Worm (Caenorhabditis elegans) whole organism, L1 larva: ENCODE data around the gene nhr-90.
A peak's percentile ranks its signal among the peaks of the same experiment; 100 is the strongest.

Source experiments
- C16A3.4 ChIP-seq: fragments of 150-350 bp; optimal IDR thresholded peaks from 2 replicates; lab custom pipeline; 2014; ENCODE audit warnings: missing biosample characterization, missing genetic modification characterization
- C34B4.2 ChIP-seq: sonication (generic microtip); optimal IDR thresholded peaks from 2 replicates; lab custom pipeline; 2017; ENCODE audit warnings: mild to moderate bottlenecking, missing genetic modification characterization, missing compliant biosample characterization
- F16B12.6 ChIP-seq: fragments of 150-350 bp; optimal IDR thresholded peaks from 2 replicates; lab custom pipeline; 2014; ENCODE audit warnings: missing biosample characterization, missing genetic modification characterization
- aha-1 ChIP-seq: fragments of 150-350 bp; optimal IDR thresholded peaks from 2 replicates; lab custom pipeline; 2014; ENCODE audit warnings: missing biosample characterization, missing genetic modification characterization
- ama-1 ChIP-seq: fragments of 150-350 bp; optimal IDR thresholded peaks from 2 replicates; lab custom pipeline; 2014
- blmp-1 ChIP-seq: fragments of 150-350 bp; optimal IDR thresholded peaks from 2 replicates; lab custom pipeline; 2014; ENCODE audit warnings: missing biosample characterization, missing genetic modification characterization
- ceh-63 ChIP-seq: fragments of 200-800 bp; sonication (Bioruptor generic); optimal IDR thresholded peaks from 2 replicates; lab custom pipeline; 2018; ENCODE audit warnings: mild to moderate bottlenecking, missing genetic modification characterization, missing compliant biosample characterization
- ceh-90 ChIP-seq: sonication (generic microtip); optimal IDR thresholded peaks from 2 replicates; lab custom pipeline; 2016; ENCODE audit warnings: missing genetic modification characterization, missing compliant biosample characterization
- dpl-1 ChIP-seq, 3 experiments: fragments of 150-350 bp in 2 of 3; sonication (generic microtip) in 1 of 3; optimal IDR thresholded peaks; 2 replicates each; lab custom pipeline; 2014 to 2017; ENCODE audit warnings: missing biosample characterization in 3 of 3, missing genetic modification characterization in 3 of 3, missing genetic modification reagents in 3 of 3
- dsc-1 ChIP-seq: sonication (generic microtip); optimal IDR thresholded peaks from 2 replicates; lab custom pipeline; 2016; ENCODE audit warnings: mild to moderate bottlenecking, missing genetic modification characterization, missing compliant biosample characterization
- elt-2 ChIP-seq: sonication (generic microtip); optimal IDR thresholded peaks from 2 replicates; lab custom pipeline; 2016; ENCODE audit warnings: missing genetic modification characterization, mild to moderate bottlenecking, inconsistent platforms, missing compliant biosample characterization, missing genetic modification reagents
- elt-3 ChIP-seq, 6 experiments: fragments of 150-350 bp in 1 of 6; sonication (generic microtip); optimal IDR thresholded peaks; 2 replicates each; lab custom pipeline; 2017 to 2018; ENCODE audit warnings: missing biosample characterization in 6 of 6, missing genetic modification characterization in 6 of 6, inconsistent platforms in 1 of 6
- ets-5 ChIP-seq: fragments of 200-800 bp; sonication (Bioruptor generic); IDR thresholded peaks from 2 replicates; pipeline ENCODE4 v1.3.6; 2022; ENCODE audit warnings: missing genetic modification characterization, missing compliant biosample characterization
- fkh-4 ChIP-seq: sonication (generic microtip); optimal IDR thresholded peaks from 2 replicates; lab custom pipeline; 2016; ENCODE audit warnings: missing compliant biosample characterization, missing genetic modification characterization, borderline replicate concordance
- isw-1 ChIP-seq: fragments of 200-800 bp; sonication (Bioruptor generic); IDR thresholded peaks from 2 replicates; pipeline ENCODE4 v1.3.6; 2022; ENCODE audit warnings: missing genetic modification characterization, missing compliant biosample characterization
- jun-1 ChIP-seq: fragments of 150-350 bp; optimal IDR thresholded peaks from 2 replicates; lab custom pipeline; 2014; ENCODE audit warnings: missing biosample characterization, missing genetic modification reagents, missing genetic modification characterization
- lin-13 ChIP-seq: fragments of 150-350 bp; optimal IDR thresholded peaks from 2 replicates; lab custom pipeline; 2014; ENCODE audit warnings: missing biosample characterization, missing genetic modification reagents, missing genetic modification characterization
- lin-14 ChIP-seq: fragments of 200-800 bp; sonication (Bioruptor generic); optimal IDR thresholded peaks from 2 replicates; lab custom pipeline; 2018; ENCODE audit warnings: mild to moderate bottlenecking, missing genetic modification characterization, moderate library complexity, missing compliant biosample characterization
- lin-35 ChIP-seq, 2 experiments: fragments of 150-350 bp; optimal IDR thresholded peaks; 2 replicates each; lab custom pipeline; 2014; ENCODE audit warnings: missing biosample characterization in 2 of 2, missing genetic modification characterization in 2 of 2, missing genetic modification reagents in 2 of 2
- lir-3 ChIP-seq: sonication (generic microtip); optimal IDR thresholded peaks from 2 replicates; lab custom pipeline; 2016; ENCODE audit warnings: mild to moderate bottlenecking, missing genetic modification characterization, moderate library complexity, missing compliant biosample characterization; ENCODE audit not compliant: poor library complexity
- lsy-2 ChIP-seq, 2 experiments: fragments of 150-350 bp; optimal IDR thresholded peaks; 2 replicates each; lab custom pipeline; 2014; ENCODE audit warnings: missing biosample characterization in 2 of 2, missing genetic modification characterization in 2 of 2
- mdl-1 ChIP-seq, 2 experiments: fragments of 150-350 bp; optimal IDR thresholded peaks; 2 replicates each; lab custom pipeline; 2014 to 2017; ENCODE audit warnings: missing biosample characterization in 2 of 2, missing genetic modification characterization in 2 of 2, inconsistent platforms in 1 of 2
- nhr-12 ChIP-seq: sonication (generic microtip); optimal IDR thresholded peaks from 2 replicates; lab custom pipeline; 2017; ENCODE audit warnings: missing biosample characterization, missing genetic modification characterization
- nhr-20 ChIP-seq: sonication (generic microtip); optimal IDR thresholded peaks from 2 replicates; lab custom pipeline; 2016; ENCODE audit warnings: mild to moderate bottlenecking, missing genetic modification characterization, missing compliant biosample characterization
- nhr-237 ChIP-seq: fragments of 150-350 bp; optimal IDR thresholded peaks from 2 replicates; lab custom pipeline; 2014; ENCODE audit warnings: missing biosample characterization, missing genetic modification characterization
- nhr-71 ChIP-seq: sonication (generic microtip); optimal IDR thresholded peaks from 2 replicates; lab custom pipeline; 2016; ENCODE audit warnings: mild to moderate bottlenecking, missing genetic modification characterization, moderate library complexity, missing compliant biosample characterization
- nhr-76 ChIP-seq: sonication (generic microtip); optimal IDR thresholded peaks from 2 replicates; lab custom pipeline; 2017; ENCODE audit warnings: missing biosample characterization, missing genetic modification characterization
- nhr-77 ChIP-seq: fragments of 150-350 bp; optimal IDR thresholded peaks from 2 replicates; lab custom pipeline; 2014; ENCODE audit warnings: missing biosample characterization, missing genetic modification characterization
- nhr-85 ChIP-seq: sonication (generic microtip); peaks from one replicate; lab custom pipeline; 2016; ENCODE audit warnings: missing genetic modification characterization, inconsistent platforms, missing compliant biosample characterization
- nhr-90 ChIP-seq: sonication (generic microtip); optimal IDR thresholded peaks from 2 replicates; lab custom pipeline; 2016; ENCODE audit warnings: mild to moderate bottlenecking, missing genetic modification characterization, missing compliant biosample characterization; ENCODE audit not compliant: poor library complexity
- pqm-1 ChIP-seq: sonication (generic microtip); optimal IDR thresholded peaks from 3 replicates; lab custom pipeline; 2017; ENCODE audit warnings: missing biosample characterization, missing genetic modification characterization
- skn-1 ChIP-seq: fragments of 150-350 bp; optimal IDR thresholded peaks from 2 replicates; lab custom pipeline; 2014; ENCODE audit warnings: missing biosample characterization, missing genetic modification characterization
- snpc-4 ChIP-seq: fragments of 150-350 bp; optimal IDR thresholded peaks from 2 replicates; lab custom pipeline; 2014; ENCODE audit warnings: missing biosample characterization, missing genetic modification characterization
- snu-23 ChIP-seq: sonication (generic microtip); optimal IDR thresholded peaks from 2 replicates; lab custom pipeline; 2016; ENCODE audit warnings: missing genetic modification characterization, missing compliant biosample characterization
- sup-37 ChIP-seq: fragments of 200-800 bp; sonication (Bioruptor generic); optimal IDR thresholded peaks from 2 replicates; lab custom pipeline; 2018; ENCODE audit warnings: mild to moderate bottlenecking, missing genetic modification characterization, missing compliant biosample characterization
- tlp-1 ChIP-seq: fragments of 150-350 bp; optimal IDR thresholded peaks from 2 replicates; lab custom pipeline; 2014; ENCODE audit warnings: missing biosample characterization, missing genetic modification characterization
- unc-130 ChIP-seq: fragments of 150-350 bp; optimal IDR thresholded peaks from 2 replicates; lab custom pipeline; 2017; ENCODE audit warnings: missing biosample characterization, missing genetic modification characterization, inconsistent platforms
- unc-62 ChIP-seq: fragments of 150-350 bp; optimal IDR thresholded peaks from 2 replicates; lab custom pipeline; 2014; ENCODE audit warnings: missing biosample characterization, missing genetic modification reagents, missing genetic modification characterization
- unc-98 ChIP-seq: fragments of 200-800 bp; sonication (Bioruptor generic); IDR thresholded peaks from 2 replicates; pipeline ENCODE4 v1.3.6; 2022; ENCODE audit warnings: missing genetic modification characterization, missing compliant biosample characterization
- vab-15 ChIP-seq: sonication (generic microtip); optimal IDR thresholded peaks from 2 replicates; lab custom pipeline; 2017; ENCODE audit warnings: missing genotype, mild to moderate bottlenecking, missing genetic modification characterization, missing compliant biosample characterization
- zip-4 ChIP-seq: fragments of 200-800 bp; sonication (Bioruptor generic); optimal IDR thresholded peaks from 2 replicates; lab custom pipeline; 2018; ENCODE audit warnings: mild to moderate bottlenecking, missing genetic modification characterization, moderate library complexity, missing compliant biosample characterization

nhr-90 gene

ce11 chrV:634855-635254 is 24.5 kb downstream of the nhr-90 start, which contains the start of gene F48G7.10:
Gene F48G7.10 (minus strand): TSS chrV:634955.
- no peak for TF ChIP-seq C34B4.2 (tag; lab: Kevin White, UChicago)
- no peak for TF ChIP-seq lir-3 (tag; lab: Kevin White, UChicago)
- TF ChIP-seq nhr-85 (tag; lab: Kevin White, UChicago), result peak; percentile 58
- no peak for TF ChIP-seq dsc-1 (tag; lab: Kevin White, UChicago)

DNA sequence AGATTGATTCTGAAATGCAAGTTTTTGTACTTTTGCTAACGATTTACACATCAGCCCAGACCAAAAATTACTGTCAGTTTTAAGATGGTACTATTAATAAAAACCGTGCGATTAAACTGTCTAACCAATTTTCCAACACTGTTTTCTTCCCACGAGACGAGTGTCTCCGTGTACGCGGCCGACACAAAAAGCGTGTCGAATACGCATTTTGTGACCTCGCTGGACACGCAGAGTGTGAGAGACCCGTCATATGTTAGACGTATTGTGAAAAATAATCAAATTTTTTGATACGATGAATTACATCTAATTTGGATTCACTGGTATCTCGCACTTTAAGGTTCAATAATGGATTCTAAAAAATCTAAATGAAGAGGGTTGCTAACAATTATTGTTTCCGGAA is 25.3 kb downstream of the nhr-90 start:
- TF ChIP-seq elt-3 (tag; optimal IDR thresholded peaks at IDR 0.05; lab: Kevin White, UChicago) (peak in 1 of 6 experiments; percentile 8), ceh-90 (tag; lab: Kevin White, UChicago) (no peak), mdl-1 (tag; optimal IDR thresholded peaks at IDR 0.05; lab: Kevin White, UChicago) (peak in 1 of 2 experiments; percentile 47), nhr-71 (tag; lab: Kevin White, UChicago) (peak; percentile 27), nhr-237 (tag; lab: Kevin White, UChicago) (no peak), unc-98 (no peak), ama-1 (lab: Kevin White, UChicago) (no peak), lin-35 (GFP tag; optimal IDR thresholded peaks at IDR 0.05; lab: Kevin White, UChicago) (peak in 1 of 2 experiments; percentile 67), blmp-1 (tag; lab: Kevin White, UChicago) (peak; percentile 35), vab-15 (tag; lab: Kevin White, UChicago) (no peak), sup-37 (GFP tag; lab: Kevin White, UChicago) (no peak), zip-4 (GFP tag; lab: Kevin White, UChicago) (no peak), snu-23 (GFP tag; lab: Kevin White, UChicago) (peak; percentile 44), lin-14 (GFP tag; lab: Kevin White, UChicago) (peak; percentile 95), nhr-85 (tag; lab: Kevin White, UChicago) (peak; percentile 80), jun-1 (no peak), nhr-20 (tag; lab: Kevin White, UChicago) (peak; percentile 33), F16B12.6 (tag; lab: Kevin White, UChicago) (no peak), unc-130 (tag; lab: Kevin White, UChicago) (peak; percentile 20), elt-2 (tag; lab: Kevin White, UChicago) (peak; percentile 29), nhr-77 (no peak), dpl-1 (GFP tag; optimal IDR thresholded peaks at IDR 0.05; lab: Kevin White, UChicago) (no peak), fkh-4 (no peak), unc-62 (GFP tag; lab: Kevin White, UChicago) (no peak), snpc-4 (peak; percentile 66), skn-1 (tag; lab: Kevin White, UChicago) (no peak), pqm-1 (tag; lab: Kevin White, UChicago) (no peak), lsy-2 (tag; optimal IDR thresholded peaks at IDR 0.05; lab: Kevin White, UChicago) (peak in 1 of 2 experiments; percentile 10), C16A3.4 (tag; lab: Kevin White, UChicago) (peak; percentile 27), lin-13 (no peak), nhr-90 (peak; percentile 0)

- TF ChIP-seq isw-1 (GFP tag; lab: Robert Waterston, UW) (no peak), unc-98 (no peak), F16B12.6 (tag; lab: Kevin White, UChicago) (no peak), dsc-1 (tag; lab: Kevin White, UChicago) (no peak), aha-1 (tag; lab: Kevin White, UChicago) (no peak), nhr-12 (no peak), lin-14 (GFP tag; lab: Kevin White, UChicago) (no peak), elt-3 (tag; optimal IDR thresholded peaks at IDR 0.05; lab: Kevin White, UChicago) (no peak), lsy-2 (tag; optimal IDR thresholded peaks at IDR 0.05; lab: Kevin White, UChicago) (no peak), nhr-76 (no peak), nhr-237 (tag; lab: Kevin White, UChicago) (no peak), ceh-63 (GFP tag; lab: Kevin White, UChicago) (no peak), tlp-1 (tag; lab: Kevin White, UChicago) (no peak), ets-5 (no peak)
- TF ChIP-seq, all 84 proteins: peak for 0
These were observed 26.0 kb downstream of the nhr-90 start, which contains the start of gene pals-31 for ce11 chrV:636281-636680. Gene pals-31 (plus strand): TSS chrV:636581.
